Worm (Caenorhabditis elegans): ENCODE measurements around the gene him-8.

- no peak for TF ChIP-seq tbx-11 (GFP tag; IDR thresholded peaks at IDR 0.05)
- no peak for TF ChIP-seq ama-1 (optimal IDR thresholded peaks at IDR 0.05)
- no peak for TF ChIP-seq sea-1 (GFP tag; conservative IDR thresholded peaks at IDR 0.05)
- TF ChIP-seq tra-4 (tag; optimal IDR thresholded peaks at IDR 0.05) = no peak
- TF ChIP-seq scrt-1 (GFP tag; IDR thresholded peaks at IDR 0.05) = no peak
- no peak for TF ChIP-seq pes-1 (GFP tag; IDR thresholded peaks at IDR 0.05)
- no peak for TF ChIP-seq tbx-37 (GFP tag; conservative IDR thresholded peaks at IDR 0.05)
These were observed 18.3 kb upstream of the him-8 start for ce11 chrIV:10543361-10543760.

Data from whole organism, early embryonic.